Worm (Caenorhabditis elegans) whole organism, L4/young adult: ENCODE data around the gene nspe-5.

Experiments
- W03F9.2 ChIP-seq: fragments of 150-350 bp; optimal IDR thresholded peaks from 2 replicates; lab custom pipeline; 2014; ENCODE audit warnings: missing biosample characterization, missing genetic modification characterization
- dao-5 ChIP-seq: sonication (generic microtip); optimal IDR thresholded peaks from 2 replicates; lab custom pipeline; 2016; ENCODE audit warnings: missing genotype, missing genetic modification characterization, moderate library complexity, missing compliant biosample characterization
- him-1 ChIP-seq: sonication (generic microtip); optimal IDR thresholded peaks from 2 replicates; lab custom pipeline; 2016; ENCODE audit warnings: missing genotype, missing genetic modification reagents, missing genetic modification characterization, missing compliant biosample characterization

DNA sequence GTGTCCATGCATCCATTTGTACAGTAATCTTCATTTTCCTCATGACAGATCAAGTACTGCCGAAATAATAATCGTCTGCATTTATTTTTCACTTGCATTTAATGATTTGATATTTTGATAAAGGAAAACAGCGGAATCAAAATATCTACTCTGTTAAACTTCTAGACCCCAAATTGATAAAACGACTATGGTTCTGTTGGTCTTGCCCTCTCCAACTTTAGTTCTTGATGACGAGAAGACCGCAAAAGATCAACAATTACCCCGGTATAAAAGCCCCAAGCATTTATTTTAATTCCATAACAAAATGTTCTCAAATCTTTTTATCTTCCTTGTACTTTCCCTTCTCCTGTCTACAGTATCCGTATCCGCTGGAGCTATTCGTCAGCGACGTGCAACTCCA, 20.0 kb upstream of the nspe-5 start, which contains the start of gene Y38E10A.9:
- no peak for TF ChIP-seq him-1 (tag; lab: Kevin White, UChicago)
- TF ChIP-seq dao-5 (tag; lab: Kevin White, UChicago): no peak
- TF ChIP-seq W03F9.2 (tag; lab: Kevin White, UChicago): no peak
